Worm (Caenorhabditis elegans): ENCODE measurements around the gene C08E8.2.

C08E8.2 gene

ce11 chrV:18394203-18394602 is 38.6 kb upstream of the C08E8.2 start, which contains the start of gene Y51A2B.6:
TSS of gene Y51A2B.6 (minus strand) at chrV:18394303.
- TF ChIP-seq fkh-10 (GFP tag; optimal IDR thresholded peaks at IDR 0.05), result no peak
- TF ChIP-seq set-16 (GFP tag; IDR thresholded peaks at IDR 0.05), result no peak
- no peak for TF ChIP-seq hmg-1.1 (GFP tag; IDR thresholded peaks at IDR 0.05)
- no peak for TF ChIP-seq nhr-6 (tag; optimal IDR thresholded peaks at IDR 0.05)
- TF ChIP-seq nhr-10 (tag; optimal IDR thresholded peaks at IDR 0.05), result no peak
- TF ChIP-seq ztf-11 (tag; optimal IDR thresholded peaks at IDR 0.05), result no peak
- no peak for TF ChIP-seq nhr-28 (tag; optimal IDR thresholded peaks at IDR 0.05)
- no peak for TF ChIP-seq duxl-1 (tag; optimal IDR thresholded peaks at IDR 0.05; ENCODE audit: poor library complexity)
- TF ChIP-seq skn-1 (tag; optimal IDR thresholded peaks at IDR 0.05), result no peak
- no peak for TF ChIP-seq egl-27 (tag; optimal IDR thresholded peaks at IDR 0.05)

- TF ChIP-seq attf-4 (tag; optimal IDR thresholded peaks at IDR 0.05) (no peak), Y48G9A.11 (GFP tag; IDR thresholded peaks at IDR 0.05) (no peak), tag-97 (GFP tag; IDR thresholded peaks at IDR 0.05) (no peak), ZK337.2 (GFP tag; IDR thresholded peaks at IDR 0.05) (no peak), zfp-3 (GFP tag; conservative IDR thresholded peaks at IDR 0.05) (no peak), ceh-20 (GFP tag; IDR thresholded peaks at IDR 0.05) (no peak), dmd-8 (GFP tag; IDR thresholded peaks at IDR 0.05) (no peak), snpc-4 (tag; optimal IDR thresholded peaks at IDR 0.05) (no peak), nhr-76 (tag; optimal IDR thresholded peaks at IDR 0.05) (no peak), T20F7.1 (GFP tag; optimal IDR thresholded peaks at IDR 0.05) (no peak), ceh-82 (tag; optimal IDR thresholded peaks at IDR 0.05) (no peak), ceh-44 (GFP tag; IDR thresholded peaks at IDR 0.05) (no peak), fkh-10 (GFP tag; optimal IDR thresholded peaks at IDR 0.05) (no peak), lin-29 (GFP tag; IDR thresholded peaks at IDR 0.05) (no peak), ZK546.5 (tag; optimal IDR thresholded peaks at IDR 0.05) (no peak)
These were observed 33.4 kb upstream of the C08E8.2 start, which contains the start of the genes Y51A2B.4 and Y51A2B.5 for ce11 chrV:18389046-18389445. TSS of gene Y51A2B.4 (minus strand) at chrV:18389146. TSS of gene Y51A2B.5 (plus strand) at chrV:18389277.

DNA sequence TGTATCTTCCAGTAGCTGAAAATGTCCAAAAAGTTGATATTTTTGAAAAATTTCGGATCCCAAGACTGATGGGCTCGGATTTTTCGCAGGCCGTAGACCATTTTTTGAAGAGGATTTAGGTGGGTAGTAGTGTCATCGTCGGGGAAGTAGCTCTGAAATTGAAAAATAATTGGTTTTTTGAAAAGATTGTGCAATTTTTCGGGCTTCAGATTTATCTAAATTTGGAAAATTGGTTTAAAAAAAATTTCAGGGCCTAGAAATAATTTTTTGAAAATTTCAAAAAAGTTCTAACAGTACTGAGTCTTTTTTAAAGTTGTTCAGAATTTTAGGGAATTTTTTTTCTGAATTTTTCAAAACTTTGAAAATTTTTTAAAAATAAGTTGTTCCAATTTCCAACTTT is 26.9 kb upstream of the C08E8.2 start, which contains the start of gene nhr-288:
TSS of gene nhr-288 (minus strand) at position 101 of the 400 bp plus-strand sequence.
- TF ChIP-seq zip-11 (GFP tag; IDR thresholded peaks at IDR 0.05), result no peak
- peak in 1 of 2 experiments; percentile 9 for TF ChIP-seq unc-62 (GFP tag; optimal IDR thresholded peaks at IDR 0.05 in 1 of 2)
- TF ChIP-seq unc-62 (tag; optimal IDR thresholded peaks at IDR 0.05), result no peak

DNA sequence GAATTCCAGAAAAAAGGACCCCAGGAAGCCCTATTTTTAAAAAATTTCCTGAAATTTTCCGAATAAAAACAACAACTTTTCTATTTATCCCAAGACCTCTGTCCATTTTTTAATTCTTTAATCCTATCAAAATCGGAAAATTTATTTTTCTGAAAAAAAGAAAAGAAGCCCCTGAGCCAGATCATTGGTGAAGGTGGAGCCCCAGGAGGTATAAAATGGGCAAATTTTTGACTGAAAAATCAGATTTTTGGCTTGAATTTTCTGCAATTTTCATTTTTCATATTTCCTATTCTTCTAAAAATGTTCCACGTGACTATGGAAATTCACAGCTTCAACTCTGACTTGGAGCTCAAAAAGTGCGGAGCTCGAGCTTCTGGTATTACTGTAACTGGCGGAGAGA is 23.2 kb upstream of the C08E8.2 start, which contains the start of gene Y51A2B.8:
TSS of gene Y51A2B.8 (plus strand) at position 301 of the 400 bp plus-strand sequence.
- no peak for TF ChIP-seq dmd-8 (GFP tag; IDR thresholded peaks at IDR 0.05)
- TF ChIP-seq nhr-41 (GFP tag; IDR thresholded peaks at IDR 0.05), result no peak
- TF ChIP-seq T26A8.4 (GFP tag; IDR thresholded peaks at IDR 0.05), result no peak
- no peak for TF ChIP-seq sdz-12 (GFP tag; optimal IDR thresholded peaks at IDR 0.05)
- TF ChIP-seq spr-1 (tag; optimal IDR thresholded peaks at IDR 0.05), result no peak
- TF ChIP-seq attf-4 (tag; optimal IDR thresholded peaks at IDR 0.05), result no peak
- TF ChIP-seq egl-27 (tag; optimal IDR thresholded peaks at IDR 0.05), result no peak
- no peak for TF ChIP-seq set-16 (GFP tag; IDR thresholded peaks at IDR 0.05)
- no peak for TF ChIP-seq duxl-1 (tag; optimal IDR thresholded peaks at IDR 0.05; ENCODE audit: poor library complexity)
- no peak for TF ChIP-seq dmd-6 (GFP tag; IDR thresholded peaks at IDR 0.05)
- no peak for TF ChIP-seq D1046.2 (GFP tag; IDR thresholded peaks at IDR 0.05)
- TF ChIP-seq ceh-28 (tag; optimal IDR thresholded peaks at IDR 0.05), result no peak
- no peak for TF ChIP-seq mxl-2 (GFP tag; conservative IDR thresholded peaks at IDR 0.05)
- TF ChIP-seq lim-7 (GFP tag; IDR thresholded peaks at IDR 0.05), result no peak
- no peak for TF ChIP-seq daf-16 (GFP tag; optimal IDR thresholded peaks at IDR 0.05)
- TF ChIP-seq daf-16 (tag; optimal IDR thresholded peaks at IDR 0.05), result no peak
- TF ChIP-seq nhr-48 (tag; optimal IDR thresholded peaks at IDR 0.05), result no peak
- no peak for TF ChIP-seq zfp-3 (GFP tag; conservative IDR thresholded peaks at IDR 0.05)
- no peak for TF ChIP-seq fkh-10 (GFP tag; optimal IDR thresholded peaks at IDR 0.05)
- no peak for TF ChIP-seq arid-1 (GFP tag; conservative IDR thresholded peaks at IDR 0.05)
